Fruit fly (Drosophila melanogaster) whole organism, embryonic: ENCODE data around the gene Kr-h2.

ENCODE experiments used
- Blimp-1 ChIP-seq: fragments of 200-800 bp; sonication (Bioruptor generic); optimal IDR thresholded peaks from 3 replicates; lab custom pipeline; 2018; ENCODE audit warnings: missing biosample characterization, missing genetic modification characterization, mild to moderate bottlenecking, moderate library complexity, missing genetic modification reagents
- CG10979 ChIP-seq: fragments of 200-800 bp; sonication (Bioruptor generic); optimal IDR thresholded peaks from 2 replicates; lab custom pipeline; 2018; ENCODE audit warnings: missing biosample characterization, mild to moderate bottlenecking, missing genetic modification characterization, moderate library complexity
- CG11085 ChIP-seq: fragments of 200-800 bp; sonication (Bioruptor generic); IDR thresholded peaks from 2 replicates; pipeline ENCODE4 v1.3.6; 2022; ENCODE audit warnings: missing biosample characterization, missing genetic modification characterization
- CG11723 ChIP-seq: fragments of 200-800 bp; sonication (Bioruptor generic); optimal IDR thresholded peaks from 2 replicates; lab custom pipeline; 2017; ENCODE audit warnings: missing biosample characterization, mild to moderate bottlenecking, missing genetic modification characterization
- CG14860 ChIP-seq: fragments of 200-800 bp; sonication (Bioruptor generic); IDR thresholded peaks from 3 replicates; pipeline ENCODE4 v1.3.6; 2022; ENCODE audit warnings: missing biosample characterization, missing genetic modification characterization; ENCODE audit not compliant: partially characterized antibody
- CG1602 ChIP-seq: fragments of 200-800 bp; sonication (Bioruptor generic); optimal IDR thresholded peaks from 3 replicates; lab custom pipeline; 2016; ENCODE audit warnings: missing biosample characterization, missing genetic modification characterization
- CG18619 ChIP-seq: fragments of 200-800 bp; sonication (Bioruptor generic); optimal IDR thresholded peaks from 3 replicates; lab custom pipeline; 2017; ENCODE audit warnings: missing biosample characterization, mild to moderate bottlenecking, missing genetic modification characterization
- CG2129 ChIP-seq: fragments of 200-800 bp; sonication (Bioruptor generic); IDR thresholded peaks from 2 replicates; pipeline ENCODE4 v1.3.6; 2022; ENCODE audit warnings: missing biosample characterization, missing genetic modification characterization; ENCODE audit not compliant: partially characterized antibody
- CG32532 ChIP-seq: fragments of 200-800 bp; sonication (Bioruptor generic); IDR thresholded peaks from 2 replicates; pipeline ENCODE4 v1.3.6; 2022; ENCODE audit warnings: missing biosample characterization, missing genetic modification characterization
- CG4617 ChIP-seq: fragments of 200-800 bp; sonication (Bioruptor generic); optimal IDR thresholded peaks from 3 replicates; lab custom pipeline; 2016; ENCODE audit warnings: missing biosample characterization, missing genetic modification characterization, borderline replicate concordance
- CG6254 ChIP-seq: fragments of 200-800 bp; sonication (Bioruptor generic); optimal IDR thresholded peaks from 3 replicates; lab custom pipeline; 2017; ENCODE audit warnings: mild to moderate bottlenecking, missing biosample characterization, missing genetic modification reagents, missing genetic modification characterization
- CG8290 ChIP-seq, 3 experiments: fragments of 200-800 bp; sonication (Bioruptor generic); optimal IDR thresholded peaks; 2 replicates each; lab custom pipeline; 2016 to 2019; ENCODE audit warnings: missing biosample characterization in 3 of 3, missing genetic modification characterization in 3 of 3, mild to moderate bottlenecking in 2 of 3, moderate library complexity in 1 of 3
- CG9215 ChIP-seq: fragments of 200-800 bp; sonication (Bioruptor generic); IDR thresholded peaks from 2 replicates; pipeline ENCODE4 v1.3.6; 2022; ENCODE audit warnings: missing biosample characterization, missing genetic modification characterization
- CG9437 ChIP-seq: fragments of 200-800 bp; sonication (Bioruptor generic); optimal IDR thresholded peaks from 2 replicates; lab custom pipeline; 2018; ENCODE audit warnings: missing biosample characterization, mild to moderate bottlenecking, missing genetic modification characterization
- CG9727 ChIP-seq: fragments of 200-800 bp; sonication (Bioruptor generic); optimal IDR thresholded peaks from 3 replicates; lab custom pipeline; 2017; ENCODE audit warnings: missing biosample characterization, mild to moderate bottlenecking, missing genetic modification characterization
- Dad ChIP-seq: fragments of 200-800 bp; sonication (Bioruptor generic); optimal IDR thresholded peaks from 3 replicates; lab custom pipeline; 2016; ENCODE audit warnings: missing biosample characterization, missing genetic modification characterization
- Dbx ChIP-seq: fragments of 200-800 bp; sonication (Bioruptor generic); IDR thresholded peaks from 3 replicates; pipeline ENCODE4 v1.3.6; 2022; ENCODE audit warnings: missing biosample characterization, missing genetic modification characterization
- E2f2 ChIP-seq: fragments of 200-800 bp; sonication (Bioruptor generic); IDR thresholded peaks from 2 replicates; pipeline ENCODE4 v1.3.6; 2022; ENCODE audit warnings: missing biosample characterization, missing genetic modification characterization
- Ets97D ChIP-seq: fragments of 200-800 bp; sonication (Bioruptor generic); optimal IDR thresholded peaks from 3 replicates; lab custom pipeline; 2016; ENCODE audit warnings: missing biosample characterization, missing genetic modification characterization
- Fer1 ChIP-seq: fragments of 200-800 bp; sonication (Bioruptor generic); optimal IDR thresholded peaks from 2 replicates; lab custom pipeline; 2017; ENCODE audit warnings: missing biosample characterization, mild to moderate bottlenecking, missing genetic modification characterization
- H15 ChIP-seq: fragments of 200-800 bp; sonication (Bioruptor generic); IDR thresholded peaks from 3 replicates; pipeline ENCODE4 v1.3.6; 2022; ENCODE audit warnings: missing biosample characterization, missing genetic modification characterization
- HmgZ ChIP-seq: fragments of 200-800 bp; sonication (Bioruptor generic); optimal IDR thresholded peaks from 2 replicates; lab custom pipeline; 2018; ENCODE audit warnings: missing biosample characterization, mild to moderate bottlenecking, missing genetic modification characterization
- MTF-1 ChIP-seq: fragments of 200-800 bp; sonication (Bioruptor generic); optimal IDR thresholded peaks from 2 replicates; lab custom pipeline; 2018; ENCODE audit warnings: missing biosample characterization, mild to moderate bottlenecking, missing genetic modification characterization, borderline replicate concordance
- Nf-YC ChIP-seq: fragments of 200-800 bp; optimal IDR thresholded peaks from 3 replicates; lab custom pipeline; 2019; ENCODE audit warnings: missing biosample characterization, mild to moderate bottlenecking, missing genetic modification characterization, moderate library complexity
- PHDP ChIP-seq: fragments of 200-800 bp; sonication (Bioruptor generic); optimal IDR thresholded peaks from 3 replicates; lab custom pipeline; 2018; ENCODE audit warnings: missing biosample characterization, mild to moderate bottlenecking, missing genetic modification characterization, moderate library complexity
- Ravus ChIP-seq: fragments of 200-800 bp; sonication (Bioruptor generic); IDR thresholded peaks from 2 replicates; pipeline ENCODE4 v1.3.6; 2022; ENCODE audit warnings: missing biosample characterization, missing genetic modification characterization
- Scr ChIP-seq: fragments of 200-800 bp; sonication (Bioruptor generic); IDR thresholded peaks from 2 replicates; pipeline ENCODE4 v1.3.6; 2022; ENCODE audit warnings: missing biosample characterization, missing genetic modification characterization; ENCODE audit not compliant: partially characterized antibody
- al ChIP-seq: fragments of 200-800 bp; sonication (Bioruptor generic); IDR thresholded peaks from 2 replicates; pipeline ENCODE4 v1.3.6; 2022; ENCODE audit warnings: missing biosample characterization, missing genetic modification characterization
- ato ChIP-seq: fragments of 200-800 bp; sonication (Bioruptor generic); IDR thresholded peaks from 2 replicates; pipeline ENCODE4 v1.3.6; 2022; ENCODE audit warnings: missing biosample characterization, missing genetic modification characterization; ENCODE audit not compliant: partially characterized antibody
- cg ChIP-seq: fragments of 200-800 bp; sonication (Bioruptor generic); optimal IDR thresholded peaks from 3 replicates; lab custom pipeline; 2019; ENCODE audit warnings: missing biosample characterization, mild to moderate bottlenecking, missing genetic modification characterization, moderate library complexity
- chn ChIP-seq: fragments of 200-800 bp; sonication (Bioruptor generic); optimal IDR thresholded peaks from 2 replicates; lab custom pipeline; 2016; ENCODE audit warnings: missing biosample characterization, missing genetic modification characterization
- ftz-f1 ChIP-seq: fragments of 200-800 bp; sonication (Bioruptor generic); optimal IDR thresholded peaks from 2 replicates; lab custom pipeline; 2016; ENCODE audit warnings: missing biosample characterization, missing genetic modification characterization
- gcm2 ChIP-seq: fragments of 200-800 bp; sonication (Bioruptor generic); optimal IDR thresholded peaks from 2 replicates; lab custom pipeline; 2016; ENCODE audit warnings: missing biosample characterization, missing genetic modification characterization
- gem ChIP-seq: fragments of 200-800 bp; sonication (Bioruptor generic); optimal IDR thresholded peaks from 2 replicates; lab custom pipeline; 2019; ENCODE audit warnings: missing biosample characterization, mild to moderate bottlenecking, missing genetic modification characterization, moderate library complexity
- gfzf ChIP-seq: fragments of 200-800 bp; sonication (Bioruptor generic); optimal IDR thresholded peaks from 2 replicates; lab custom pipeline; 2016; ENCODE audit warnings: missing biosample characterization, mild to moderate bottlenecking, missing genetic modification characterization, moderate library complexity
- hb ChIP-seq: fragments of 200-800 bp; sonication (Bioruptor generic); IDR thresholded peaks from 3 replicates; pipeline ENCODE4 v1.3.6; 2022; ENCODE audit warnings: missing biosample characterization, missing genetic modification characterization; ENCODE audit not compliant: partially characterized antibody
- lov ChIP-seq, 2 experiments: fragments of 200-800 bp in 1 of 2; fragments of >200 bp in 1 of 2; sonication (Bioruptor generic) in 1 of 2; IDR thresholded peaks in 1 of 2; optimal IDR thresholded peaks in 1 of 2; 2 replicates in 1 of 2; 3 replicates in 1 of 2; pipeline versions ENCODE4 v1.3.6 to Lab custom; 2017 to 2022; ENCODE audit warnings: missing biosample characterization in 1 of 2, missing genetic modification characterization in 1 of 2
- mirr ChIP-seq: fragments of 200-800 bp; sonication (Bioruptor generic); optimal IDR thresholded peaks from 3 replicates; lab custom pipeline; 2018; ENCODE audit warnings: missing biosample characterization, mild to moderate bottlenecking, missing genetic modification characterization
- mld ChIP-seq: fragments of 200-800 bp; sonication (Bioruptor generic); IDR thresholded peaks from 3 replicates; pipeline ENCODE4 v1.3.6; 2022; ENCODE audit warnings: missing biosample characterization, missing genetic modification characterization; ENCODE audit not compliant: partially characterized antibody
- pzg ChIP-seq: fragments of 200-800 bp; sonication (Bioruptor generic); optimal IDR thresholded peaks from 3 replicates; lab custom pipeline; 2018; ENCODE audit warnings: missing biosample characterization, mild to moderate bottlenecking, missing genetic modification characterization, moderate library complexity
- ranshi ChIP-seq: fragments of 200-800 bp; sonication (Bioruptor generic); IDR thresholded peaks from 2 replicates; pipeline ENCODE4 v1.3.6; 2022; ENCODE audit warnings: missing biosample characterization, missing genetic modification characterization
- row ChIP-seq: fragments of 200-800 bp; sonication (Bioruptor generic); IDR thresholded peaks from 3 replicates; pipeline ENCODE4 v1.3.6; 2022; ENCODE audit warnings: missing biosample characterization, missing genetic modification characterization
- so ChIP-seq: fragments of 200-800 bp; sonication (Bioruptor generic); IDR thresholded peaks from 3 replicates; pipeline ENCODE4 v1.3.6; 2022; ENCODE audit warnings: missing biosample characterization, missing genetic modification characterization
- vfl ChIP-seq: fragments of 200-800 bp; sonication (Bioruptor generic); optimal IDR thresholded peaks from 2 replicates; lab custom pipeline; 2016; ENCODE audit warnings: missing biosample characterization, missing genetic modification characterization
- zen2 ChIP-seq: fragments of 200-800 bp; sonication (Bioruptor generic); IDR thresholded peaks from 3 replicates; pipeline ENCODE4 v1.3.6; 2022; ENCODE audit warnings: missing biosample characterization, missing genetic modification characterization; ENCODE audit not compliant: partially characterized antibody
- zfh1 ChIP-seq: fragments of 200-800 bp; sonication (Bioruptor generic); IDR thresholded peaks from 3 replicates; pipeline ENCODE4 v1.3.6; 2022; ENCODE audit warnings: missing biosample characterization, missing genetic modification characterization

Kr-h2 gene

DNA sequence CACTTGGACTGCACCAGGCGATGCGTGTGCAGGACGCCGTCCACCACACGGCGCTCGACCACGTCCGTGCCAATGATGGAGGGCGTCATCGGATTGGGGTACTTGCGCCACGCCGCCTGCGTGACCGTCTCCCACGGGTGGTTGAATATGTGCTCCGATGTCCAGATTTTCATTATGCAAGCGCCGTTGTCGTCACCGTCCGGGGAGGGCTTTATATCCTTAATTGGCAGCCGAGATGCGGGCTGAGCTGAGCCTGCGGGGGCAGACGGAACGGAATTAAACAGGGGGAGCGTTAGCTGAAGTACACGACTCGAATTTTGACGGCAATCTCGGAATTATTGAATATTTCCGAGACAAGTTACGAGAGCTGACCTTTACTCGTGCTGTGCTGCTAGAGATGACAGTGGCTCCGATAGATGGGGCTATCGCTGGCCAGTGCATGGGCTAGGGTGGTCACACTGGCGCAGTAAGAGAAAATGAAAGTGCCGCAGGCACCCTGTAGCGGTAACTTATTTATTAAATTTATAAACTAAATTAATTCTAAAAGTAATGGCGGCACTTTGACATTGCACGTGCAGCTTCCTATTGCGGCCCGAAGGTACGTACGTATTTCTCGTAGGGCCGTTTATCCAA, 23.1 kb upstream of the Kr-h2 start, which contains the start of gene IPIP (continued):
- peak; percentile 1 for TF ChIP-seq Dad (GFP tag; lab: Kevin White, UChicago)
- TF ChIP-seq CG2129: peak; percentile 41
- TF ChIP-seq vfl (GFP tag; lab: Kevin White, UChicago): no peak
- peak; percentile 54; the same call in 2 of the 3 replicates for TF ChIP-seq zfh1
- TF ChIP-seq gem (tag; lab: Kevin White, UChicago): no peak
- peak; percentile 75 for TF ChIP-seq mld
- no peak for TF ChIP-seq PHDP (tag; lab: Kevin White, UChicago)
- peak; percentile 29 for TF ChIP-seq MTF-1
- peak; percentile 4 for TF ChIP-seq CG18619 (GFP tag; lab: Kevin White, UChicago)
- peak; percentile 39; the same call in 1 of the 2 replicates for TF ChIP-seq E2f2 (GFP tag; lab: Robert Waterston, UW)
- no peak for TF ChIP-seq cg
- 0 out of 2 replicates have a peak, but pooled peaks have one; percentile 27 for TF ChIP-seq ranshi
- TF ChIP-seq hb (GFP tag; lab: Robert Waterston, UW): peak; percentile 83
- peak; percentile 44; the same call in 2 of the 3 replicates for TF ChIP-seq so (GFP tag; lab: Robert Waterston, UW)
- peak; percentile 100 for TF ChIP-seq CG6254 (GFP tag; lab: Kevin White, UChicago)
- TF ChIP-seq zen2 (GFP tag; lab: Robert Waterston, UW): peak; percentile 54; the same call in 1 of the 3 replicates
- peak; percentile 48; the same call in 2 of the 3 replicates for TF ChIP-seq row (GFP tag; lab: Robert Waterston, UW)
- no peak for TF ChIP-seq CG11723
- peak; percentile 27 for TF ChIP-seq Nf-YC (tag; lab: Kevin White, UChicago)
- peak; percentile 6 for TF ChIP-seq CG9437 (GFP tag; lab: Kevin White, UChicago)
- no peak for TF ChIP-seq CG1602
- 0 out of 2 replicates have a peak, but pooled peaks have one; percentile 8 for TF ChIP-seq al (GFP tag; lab: Robert Waterston, UW)
- TF ChIP-seq gfzf (GFP tag; lab: Kevin White, UChicago): peak; percentile 29
- peak; percentile 51; the same call in 1 of the 3 replicates for TF ChIP-seq H15 (GFP tag; lab: Robert Waterston, UW)
- peak; percentile 19 for TF ChIP-seq Blimp-1 (GFP tag; lab: Kevin White, UChicago)
- peak; percentile 30 for TF ChIP-seq gcm2 (GFP tag; lab: Kevin White, UChicago)
- peak; percentile 89 for TF ChIP-seq CG4617
- no peak for TF ChIP-seq Ravus
- no peak for TF ChIP-seq lov (optimal IDR thresholded peaks at IDR 0.05; lab: Kevin White, UChicago)
- peak; percentile 60; the same call in 1 of the 3 replicates for TF ChIP-seq lov (GFP tag; IDR thresholded peaks at IDR 0.05; lab: Robert Waterston, UW)
- peak; percentile 83 for TF ChIP-seq pzg (GFP tag; lab: Kevin White, UChicago)
- TF ChIP-seq CG10979 (tag; lab: Kevin White, UChicago): peak; percentile 0
- TF ChIP-seq ftz-f1 (GFP tag; lab: Kevin White, UChicago): peak; percentile 66
- 0 out of 2 replicates have a peak, but pooled peaks have one; percentile 37 for TF ChIP-seq CG11085
- peak; percentile 79 for TF ChIP-seq Scr (GFP tag; lab: Robert Waterston, UW)
- peak; percentile 58 for TF ChIP-seq mirr (GFP tag; lab: Kevin White, UChicago)
- TF ChIP-seq chn (GFP tag; lab: Kevin White, UChicago): peak; percentile 62
- TF ChIP-seq CG9215 (GFP tag; lab: Robert Waterston, UW): peak; percentile 26; the same call in 1 of the 2 replicates
- peak; percentile 52; the same call in 2 of the 3 replicates for TF ChIP-seq Dbx
- peak; percentile 59 for TF ChIP-seq HmgZ
- TF ChIP-seq ato (GFP tag; lab: Robert Waterston, UW): peak; percentile 85
- no peak for TF ChIP-seq CG8290 (GFP tag; optimal IDR thresholded peaks at IDR 0.05; lab: Kevin White, UChicago)
- TF ChIP-seq CG8290 (tag; optimal IDR thresholded peaks at IDR 0.05; lab: Kevin White, UChicago): peak in 1 of 2 experiments; percentile 66
- peak; percentile 67 for TF ChIP-seq CG32532 (GFP tag; lab: Robert Waterston, UW)
- peak; percentile 63 for TF ChIP-seq CG14860 (GFP tag; lab: Robert Waterston, UW)
- peak; percentile 39 for TF ChIP-seq CG9727
- peak; percentile 4 for TF ChIP-seq Fer1 (GFP tag; lab: Kevin White, UChicago)
- TF ChIP-seq Ets97D (GFP tag; lab: Kevin White, UChicago): peak; percentile 27
